Fruit fly (Drosophila melanogaster): Measurements from ENCODE around the gene dpr19.

DNA sequence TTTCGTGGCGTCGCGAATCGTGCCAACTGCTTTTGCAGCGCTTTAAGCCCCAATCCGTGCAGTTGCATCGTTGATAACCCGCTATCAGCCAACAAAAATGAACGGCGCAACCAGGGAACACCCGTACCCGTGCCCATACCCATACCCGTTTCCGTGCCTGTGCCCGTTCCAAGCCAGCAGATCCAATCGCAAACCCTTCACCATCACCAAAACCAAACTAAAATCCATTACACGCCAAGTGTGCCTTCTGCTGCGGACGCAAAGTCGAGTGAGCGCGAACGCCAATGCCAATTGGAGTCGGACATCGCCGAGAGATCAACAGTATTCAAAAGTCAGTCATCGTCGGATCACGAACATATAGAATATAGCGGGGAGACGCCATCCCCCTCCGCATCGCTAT lies 41.8 kb upstream of the dpr19 start:
- no peak for TF ChIP-seq CG8301 (tag; optimal IDR thresholded peaks at IDR 0.05)
- no peak for TF ChIP-seq Ets98B (GFP tag; IDR thresholded peaks at IDR 0.05)
- TF ChIP-seq CG13204 (GFP tag; optimal IDR thresholded peaks at IDR 0.05), result no peak
- TF ChIP-seq CG4496 (GFP tag; IDR thresholded peaks at IDR 0.05), result no peak
